Fruit fly (Drosophila melanogaster): ENCODE measurements around the gene Reph.

Reph gene

DNA sequence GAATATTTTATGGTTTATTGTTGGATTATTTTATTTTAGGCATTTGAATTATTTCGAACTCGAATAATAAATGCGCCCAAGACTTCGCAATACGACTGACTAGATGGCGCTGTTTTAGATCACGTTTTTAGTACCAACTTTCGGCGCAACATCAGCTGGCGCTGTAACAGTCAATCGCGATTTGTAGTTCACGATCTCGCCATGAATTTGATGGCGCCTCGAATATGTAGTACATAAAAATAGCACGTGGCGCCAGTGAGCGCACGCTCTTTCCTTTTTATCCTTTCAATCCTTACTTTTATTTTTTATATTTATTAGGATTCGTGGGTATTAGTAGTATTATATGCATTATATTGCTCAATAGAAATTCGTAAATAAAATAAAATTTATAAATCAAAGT, 17.1 kb upstream of the Reph start (continued):
- peak; percentile 31 for TF ChIP-seq Abd-B (GFP tag; optimal IDR thresholded peaks at IDR 0.05)
- TF ChIP-seq pita (GFP tag; optimal IDR thresholded peaks at IDR 0.05), result peak; percentile 34
- TF ChIP-seq CG1024 (GFP tag; IDR thresholded peaks at IDR 0.05), result peak; percentile 83
- no peak for TF ChIP-seq CG18011 (GFP tag; optimal IDR thresholded peaks at IDR 0.05)
- TF ChIP-seq HLH3B (GFP tag; IDR thresholded peaks at IDR 0.05), result peak; percentile 66
- TF ChIP-seq h (optimal IDR thresholded peaks at IDR 0.05), result no peak
- peak; percentile 80 for TF ChIP-seq lilli (GFP tag; optimal IDR thresholded peaks at IDR 0.05)
- TF ChIP-seq Asciz (GFP tag; optimal IDR thresholded peaks at IDR 0.05), result no peak
- TF ChIP-seq CG15514 (GFP tag; optimal IDR thresholded peaks at IDR 0.05), result peak; percentile 0
- peak; percentile 73 for TF ChIP-seq ro (GFP tag; IDR thresholded peaks at IDR 0.05)
- TF ChIP-seq Sox102F (GFP tag; optimal IDR thresholded peaks at IDR 0.05), result peak; percentile 85
- peak; percentile 74 for TF ChIP-seq HLHmδ (GFP tag; optimal IDR thresholded peaks at IDR 0.05)
- no peak for TF ChIP-seq yki (optimal IDR thresholded peaks at IDR 0.05)
- TF ChIP-seq ara (GFP tag; IDR thresholded peaks at IDR 0.05), result peak; percentile 59
- TF ChIP-seq vnd (GFP tag; IDR thresholded peaks at IDR 0.05; ENCODE audit: partially characterized antibody), result no peak
- peak; percentile 94 for TF ChIP-seq CG32532 (GFP tag; IDR thresholded peaks at IDR 0.05)
- no peak for TF ChIP-seq Trl (optimal IDR thresholded peaks at IDR 0.05)
- TF ChIP-seq Trl (GFP tag; optimal IDR thresholded peaks at IDR 0.05), result peak; percentile 73
- TF ChIP-seq CG15601 (tag; optimal IDR thresholded peaks at IDR 0.05), result peak; percentile 60
- no peak for TF ChIP-seq ERR (GFP tag; optimal IDR thresholded peaks at IDR 0.05)
- no peak for TF ChIP-seq CG11398 (GFP tag; optimal IDR thresholded peaks at IDR 0.05)
- TF ChIP-seq MESR4 (GFP tag; optimal IDR thresholded peaks at IDR 0.05), result no peak
- TF ChIP-seq ab (GFP tag; optimal IDR thresholded peaks at IDR 0.05), result peak; percentile 54
- TF ChIP-seq Taf1 (GFP tag; IDR thresholded peaks at IDR 0.05), result peak; percentile 57
- no peak for TF ChIP-seq Dip2 (GFP tag; IDR thresholded peaks at IDR 0.05)
- TF ChIP-seq bigmax (GFP tag; optimal IDR thresholded peaks at IDR 0.05), result no peak
- peak; percentile 89 for TF ChIP-seq Mrtf (GFP tag; IDR thresholded peaks at IDR 0.05)
- peak; percentile 54 for TF ChIP-seq Fer3 (tag; optimal IDR thresholded peaks at IDR 0.05)
- TF ChIP-seq CG9817 (tag; optimal IDR thresholded peaks at IDR 0.05), result peak; percentile 81
- peak; percentile 80 for TF ChIP-seq CG14667 (GFP tag; IDR thresholded peaks at IDR 0.05)
- TF ChIP-seq fd96Cb (tag; optimal IDR thresholded peaks at IDR 0.05), result peak; percentile 36
- TF ChIP-seq Meics (GFP tag; optimal IDR thresholded peaks at IDR 0.05), result peak; percentile 60
- TF ChIP-seq ato (GFP tag; IDR thresholded peaks at IDR 0.05; ENCODE audit: partially characterized antibody), result no peak
- peak; percentile 4 for TF ChIP-seq vfl (GFP tag; optimal IDR thresholded peaks at IDR 0.05)
- TF ChIP-seq CG14014 (GFP tag; IDR thresholded peaks at IDR 0.05), result peak; percentile 82
- TF ChIP-seq CG13287 (GFP tag; IDR thresholded peaks at IDR 0.05; ENCODE audit: partially characterized antibody), result no peak
- no peak for TF ChIP-seq CG6683 (GFP tag; optimal IDR thresholded peaks at IDR 0.05)
- TF ChIP-seq dmrt99B (tag; optimal IDR thresholded peaks at IDR 0.05), result peak; percentile 56
- peak; percentile 86 for TF ChIP-seq CG17328 (GFP tag; IDR thresholded peaks at IDR 0.05)
- TF ChIP-seq Hr3 (GFP tag; optimal IDR thresholded peaks at IDR 0.05), result peak; percentile 80
- no peak for TF ChIP-seq kah (GFP tag; optimal IDR thresholded peaks at IDR 0.05)
- peak; percentile 87 for TF ChIP-seq Dbx (GFP tag; IDR thresholded peaks at IDR 0.05)
- TF ChIP-seq CG12155 (GFP tag; optimal IDR thresholded peaks at IDR 0.05), result peak; percentile 43
- TF ChIP-seq tap (tag; optimal IDR thresholded peaks at IDR 0.05), result no peak
- no peak for TF ChIP-seq CG7556 (GFP tag; optimal IDR thresholded peaks at IDR 0.05)
- TF ChIP-seq Adf1 (GFP tag; IDR thresholded peaks at IDR 0.05), result 0 out of 2 replicates have a peak, but pooled peaks have one; percentile 26
- no peak for TF ChIP-seq tna (GFP tag; IDR thresholded peaks at IDR 0.05; ENCODE audit: partially characterized antibody)
- peak; percentile 77 for TF ChIP-seq CG11085 (GFP tag; IDR thresholded peaks at IDR 0.05)
- TF ChIP-seq CG7372 (GFP tag; IDR thresholded peaks at IDR 0.05), result peak; percentile 49; the same call in 1 of the 2 replicates
- no peak for TF ChIP-seq Eip74EF (GFP tag; optimal IDR thresholded peaks at IDR 0.05)
- peak; percentile 94 for TF ChIP-seq vvl (GFP tag; IDR thresholded peaks at IDR 0.05)
- peak; percentile 64 for TF ChIP-seq CoRest (tag; optimal IDR thresholded peaks at IDR 0.05)
